Worm (Caenorhabditis elegans) whole organism, late embryonic: ENCODE results near the gene ech-2.

Source experiments
- C38D4.7 ChIP-seq: fragments of 200-800 bp; sonication (Bioruptor generic); optimal IDR thresholded peaks from 2 replicates; lab custom pipeline; 2018; ENCODE audit warnings: mild to moderate bottlenecking, missing genetic modification characterization, moderate library complexity, missing compliant biosample characterization
- F13H6.1 ChIP-seq: sonication (generic microtip); optimal IDR thresholded peaks from 2 replicates; lab custom pipeline; 2016; ENCODE audit warnings: missing genetic modification characterization, missing compliant biosample characterization
- K02D7.2 ChIP-seq: sonication (generic microtip); optimal IDR thresholded peaks from 2 replicates; lab custom pipeline; 2017; ENCODE audit warnings: mild to moderate bottlenecking, missing genetic modification characterization, missing compliant biosample characterization
- T23F11.4 ChIP-seq: fragments of 200-800 bp; sonication (Bioruptor generic); optimal IDR thresholded peaks from 2 replicates; lab custom pipeline; 2018; ENCODE audit warnings: mild to moderate bottlenecking, missing genetic modification characterization, missing compliant biosample characterization
- ama-1 ChIP-seq: fragments of 150-350 bp; optimal IDR thresholded peaks from 2 replicates; lab custom pipeline; 2014
- ceh-22 ChIP-seq: sonication (generic microtip); optimal IDR thresholded peaks from 2 replicates; lab custom pipeline; 2017; ENCODE audit warnings: missing biosample characterization, missing genetic modification characterization
- ceh-31 ChIP-seq: sonication (generic microtip); optimal IDR thresholded peaks from 2 replicates; lab custom pipeline; 2016; ENCODE audit warnings: missing genetic modification characterization, missing compliant biosample characterization
- ceh-34 ChIP-seq: sonication (generic microtip); optimal IDR thresholded peaks from 2 replicates; lab custom pipeline; 2016; ENCODE audit warnings: mild to moderate bottlenecking, missing genetic modification characterization, missing compliant biosample characterization
- ceh-45 ChIP-seq: fragments of 200-800 bp; sonication (Bioruptor generic); IDR thresholded peaks from 2 replicates; pipeline ENCODE4 v1.3.6; 2022; ENCODE audit warnings: missing genetic modification reagents, missing genetic modification characterization, missing compliant biosample characterization
- ceh-9 ChIP-seq: sonication (generic microtip); optimal IDR thresholded peaks from 2 replicates; lab custom pipeline; 2016; ENCODE audit warnings: mild to moderate bottlenecking, missing genetic modification characterization, inconsistent platforms, missing compliant biosample characterization
- dve-1 ChIP-seq: sonication (generic microtip); optimal IDR thresholded peaks from 2 replicates; lab custom pipeline; 2017; ENCODE audit warnings: antibody characterized with exemption, mild to moderate bottlenecking, missing genetic modification characterization, missing compliant biosample characterization
- elt-2 ChIP-seq: sonication (generic microtip); optimal IDR thresholded peaks from 2 replicates; lab custom pipeline; 2016; ENCODE audit warnings: missing genetic modification reagents, missing genetic modification characterization, missing compliant biosample characterization
- elt-4 ChIP-seq: sonication (generic microtip); optimal IDR thresholded peaks from 2 replicates; lab custom pipeline; 2016; ENCODE audit warnings: missing genetic modification characterization, missing compliant biosample characterization
- ets-4 ChIP-seq: sonication (generic microtip); optimal IDR thresholded peaks from 2 replicates; lab custom pipeline; 2016; ENCODE audit warnings: missing genetic modification characterization, missing compliant biosample characterization
- fax-1 ChIP-seq: sonication (generic microtip); optimal IDR thresholded peaks from 2 replicates; lab custom pipeline; 2016; ENCODE audit warnings: missing genotype, missing genetic modification characterization, missing compliant biosample characterization
- hlh-13 ChIP-seq: fragments of 200-800 bp; sonication (Bioruptor generic); optimal IDR thresholded peaks from 2 replicates; lab custom pipeline; 2018; ENCODE audit warnings: mild to moderate bottlenecking, missing genetic modification characterization, missing compliant biosample characterization
- hlh-30 ChIP-seq: sonication (generic microtip); optimal IDR thresholded peaks from 2 replicates; lab custom pipeline; 2017; ENCODE audit warnings: antibody characterized with exemption, missing genetic modification characterization, missing compliant biosample characterization; ENCODE audit not compliant: insufficient read depth
- hlh-6 ChIP-seq: sonication (generic microtip); optimal IDR thresholded peaks from 2 replicates; lab custom pipeline; 2016; ENCODE audit warnings: missing genotype, missing genetic modification characterization, missing compliant biosample characterization
- hlh-8 ChIP-seq: sonication (generic microtip); optimal IDR thresholded peaks from 2 replicates; lab custom pipeline; 2016; ENCODE audit warnings: missing genotype, missing genetic modification characterization, missing compliant biosample characterization
- madf-2 ChIP-seq: sonication (generic microtip); optimal IDR thresholded peaks from 2 replicates; lab custom pipeline; 2017; ENCODE audit warnings: missing genetic modification characterization, missing compliant biosample characterization
- mec-3 ChIP-seq: sonication (generic microtip); optimal IDR thresholded peaks from 2 replicates; lab custom pipeline; 2016; ENCODE audit warnings: borderline replicate concordance, missing genetic modification characterization, missing compliant biosample characterization
- nfya-1 ChIP-seq: sonication (generic microtip); optimal IDR thresholded peaks from 2 replicates; lab custom pipeline; 2017; ENCODE audit warnings: missing genetic modification characterization, mild to moderate bottlenecking, missing compliant biosample characterization, antibody characterized with exemption, moderate library complexity
- pag-3 ChIP-seq: sonication (generic microtip); optimal IDR thresholded peaks from 2 replicates; lab custom pipeline; 2016; ENCODE audit warnings: missing compliant biosample characterization, missing genetic modification characterization, borderline replicate concordance
- pax-1 ChIP-seq: fragments of 150-350 bp; optimal IDR thresholded peaks from 2 replicates; lab custom pipeline; 2014; ENCODE audit warnings: missing biosample characterization, missing genetic modification characterization
- pha-2 ChIP-seq: sonication (generic microtip); optimal IDR thresholded peaks from 2 replicates; lab custom pipeline; 2017; ENCODE audit warnings: mild to moderate bottlenecking, missing genetic modification characterization, missing compliant biosample characterization
- pros-1 ChIP-seq: fragments of 150-350 bp; optimal IDR thresholded peaks from 2 replicates; lab custom pipeline; 2014; ENCODE audit warnings: missing biosample characterization, missing genetic modification reagents, missing genetic modification characterization
- ref-2 ChIP-seq: sonication (generic microtip); optimal IDR thresholded peaks from 2 replicates; lab custom pipeline; 2016; ENCODE audit warnings: missing genetic modification characterization, missing compliant biosample characterization
- rnt-1 ChIP-seq: sonication (generic microtip); optimal IDR thresholded peaks from 2 replicates; lab custom pipeline; 2016; ENCODE audit warnings: missing genetic modification characterization, missing compliant biosample characterization
- sox-2 ChIP-seq: fragments of 200-800 bp; sonication (Bioruptor generic); IDR thresholded peaks from 2 replicates; pipeline ENCODE4 v1.3.6; 2022; ENCODE audit warnings: missing genetic modification reagents, missing genetic modification characterization, missing compliant biosample characterization
- syd-9 ChIP-seq: sonication (generic microtip); optimal IDR thresholded peaks from 2 replicates; lab custom pipeline; 2016; ENCODE audit warnings: mild to moderate bottlenecking, missing genetic modification characterization, moderate library complexity, missing compliant biosample characterization
- tbx-7 ChIP-seq: sonication (generic microtip); optimal IDR thresholded peaks from 2 replicates; lab custom pipeline; 2016; ENCODE audit warnings: missing genotype, missing genetic modification characterization, missing compliant biosample characterization
- ttx-3 ChIP-seq: sonication (generic microtip); optimal IDR thresholded peaks from 2 replicates; lab custom pipeline; 2016; ENCODE audit warnings: missing genetic modification reagents, missing genetic modification characterization, missing compliant biosample characterization
- unc-3 ChIP-seq, 2 experiments: fragments of 200-800 bp in 1 of 2; sonication (Bioruptor generic) in 1 of 2; sonication (generic microtip) in 1 of 2; conservative IDR thresholded peaks in 1 of 2; optimal IDR thresholded peaks in 1 of 2; 2 replicates each; pipeline versions ENCODE4 v1.3.6 to Lab custom; 2016 to 2022; ENCODE audit warnings: missing compliant biosample characterization in 2 of 2, missing genetic modification characterization in 2 of 2, missing genetic modification reagents in 1 of 2
- unc-42 ChIP-seq: sonication (generic microtip); optimal IDR thresholded peaks from 2 replicates; lab custom pipeline; 2016; ENCODE audit warnings: missing genotype, missing genetic modification characterization, missing compliant biosample characterization
- unc-86 ChIP-seq: sonication (generic microtip); optimal IDR thresholded peaks from 2 replicates; lab custom pipeline; 2016; ENCODE audit warnings: missing genetic modification characterization, missing compliant biosample characterization

ech-2 gene

ce11 chrIV:11867652-11868232, 11.6 kb upstream of the ech-2 start:
- TF ChIP-seq ceh-31 (tag; lab: Kevin White, UChicago) (peak; percentile 37), hlh-13 (GFP tag; lab: Kevin White, UChicago) (no peak), C38D4.7 (GFP tag; lab: Kevin White, UChicago) (no peak), nfya-1 (tag; lab: Kevin White, UChicago) (peak; percentile 20), tbx-7 (no peak), dve-1 (tag; lab: Kevin White, UChicago) (no peak), pros-1 (tag; lab: Kevin White, UChicago) (no peak), hlh-6 (tag; lab: Kevin White, UChicago) (no peak), K02D7.2 (tag; lab: Kevin White, UChicago) (no peak), mec-3 (tag; lab: Kevin White, UChicago) (no peak), ceh-34 (tag; lab: Kevin White, UChicago) (no peak), hlh-8 (tag; lab: Kevin White, UChicago) (no peak), pha-2 (tag; lab: Kevin White, UChicago) (no peak), fax-1 (tag; lab: Kevin White, UChicago) (no peak), unc-42 (tag; lab: Kevin White, UChicago) (peak; percentile 3), ttx-3 (peak; percentile 64), hlh-30 (tag; lab: Kevin White, UChicago) (peak; percentile 13), syd-9 (tag; lab: Kevin White, UChicago) (no peak)
- TF ChIP-seq, all 69 proteins: peak for 5

- TF ChIP-seq ceh-9 (tag; lab: Kevin White, UChicago), result no peak
- TF ChIP-seq madf-2 (tag; lab: Kevin White, UChicago), result no peak
- no peak for TF ChIP-seq dve-1 (tag; lab: Kevin White, UChicago)
- TF ChIP-seq sox-2, result no peak
- TF ChIP-seq elt-2, result no peak
- TF ChIP-seq unc-86 (tag; lab: Kevin White, UChicago), result no peak
- no peak for TF ChIP-seq ceh-22 (tag; lab: Kevin White, UChicago)
- no peak for TF ChIP-seq ref-2 (tag; lab: Kevin White, UChicago)
- TF ChIP-seq rnt-1 (tag; lab: Kevin White, UChicago), result no peak
- TF ChIP-seq elt-4 (tag; lab: Kevin White, UChicago), result no peak
- TF ChIP-seq ceh-45 (GFP tag; lab: Robert Waterston, UW), result no peak
These were observed 8.1 kb upstream of the ech-2 start, which contains the start of gene trpa-1 for ce11 chrIV:11864226-11864625. TSS of gene trpa-1 (plus strand) at chrIV:11864526.

ce11 chrIV:11863428-11863827, 7.3 kb upstream of the ech-2 start:
- no peak for TF ChIP-seq ceh-9 (tag; lab: Kevin White, UChicago)
- TF ChIP-seq, all 69 proteins: peak for 0

DNA sequence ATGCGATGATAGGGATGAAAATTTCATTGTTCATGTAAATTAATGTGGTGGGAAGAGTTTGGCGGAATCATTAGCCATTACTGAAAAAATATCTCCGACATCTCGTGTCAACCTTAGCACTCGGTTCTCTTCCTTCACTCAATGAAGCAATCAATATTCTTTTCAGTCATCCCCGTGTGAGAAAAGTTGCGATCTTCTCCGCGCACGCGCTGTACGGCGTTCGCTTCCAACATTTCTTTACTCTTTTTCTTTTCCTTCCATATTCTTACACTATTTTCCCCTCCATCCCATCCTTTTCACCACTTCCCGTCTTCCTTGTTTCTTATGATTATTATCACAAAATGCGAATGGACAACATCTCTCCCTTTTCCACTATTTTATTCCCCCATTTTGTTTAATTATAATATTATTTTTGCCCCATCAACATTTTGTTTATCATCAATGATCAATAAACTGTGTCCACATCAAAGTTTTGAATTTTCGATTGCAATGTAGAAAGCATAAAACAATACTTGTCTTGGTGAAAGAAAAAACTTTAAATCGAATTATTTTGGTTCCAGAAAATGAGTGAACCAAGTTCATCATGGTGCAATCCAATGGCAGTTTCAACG, 3.9 kb upstream of the ech-2 start, which contains the start of gene mob-1:
Gene mob-1 (plus strand): TSS at position 561 of the 611 bp plus-strand sequence.
- TF ChIP-seq pag-3 (tag; lab: Kevin White, UChicago) (no peak), T23F11.4 (no peak), pha-2 (tag; lab: Kevin White, UChicago) (no peak), ets-4 (tag; lab: Kevin White, UChicago) (no peak), madf-2 (tag; lab: Kevin White, UChicago) (no peak), ama-1 (lab: Kevin White, UChicago) (no peak), elt-4 (tag; lab: Kevin White, UChicago) (no peak), pax-1 (tag; lab: Kevin White, UChicago) (no peak), F13H6.1 (no peak), unc-3 (GFP tag; conservative IDR thresholded peaks at IDR 0.05; lab: Robert Waterston, UW) (no peak), unc-3 (tag; optimal IDR thresholded peaks at IDR 0.05; lab: Kevin White, UChicago) (no peak)
- TF ChIP-seq, all 69 proteins: peak for 0
